Fruit fly (Drosophila melanogaster): Measurements from ENCODE around the gene p-cup.

dm6 chrX:17452443-17452842 lies 3.9 kb upstream of the p-cup start, which contains the start of gene CG8568:
- TF ChIP-seq CTCF (optimal IDR thresholded peaks at IDR 0.05) (no peak), CG8478 (optimal IDR thresholded peaks at IDR 0.05) (no peak)

All from S2 (cell line).